Fruit fly (Drosophila melanogaster): ENCODE results near the gene CG34313.

DNA sequence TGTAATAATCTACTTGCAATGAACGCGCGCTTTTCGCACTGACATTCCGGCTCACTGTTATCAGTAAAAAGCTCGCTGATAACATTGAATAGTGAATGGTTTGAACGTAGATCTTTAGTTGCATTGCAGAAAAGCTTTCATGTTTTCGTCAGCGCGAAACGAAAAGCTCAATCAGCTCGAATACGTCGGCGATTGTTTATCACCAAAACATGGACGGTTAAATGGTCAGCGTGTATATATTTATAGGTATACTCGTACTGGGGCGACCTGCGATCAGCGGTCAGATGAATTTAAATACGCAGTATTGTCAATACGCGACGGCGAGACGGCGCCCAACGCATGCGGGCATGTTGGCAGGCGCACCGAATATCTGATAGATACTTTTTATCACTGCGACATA is 7.1 kb downstream of the CG34313 start:
- TF ChIP-seq Mnt (GFP tag; optimal IDR thresholded peaks at IDR 0.05) (peak; percentile 59), CG1620 (GFP tag; optimal IDR thresholded peaks at IDR 0.05) (no peak), ovo (GFP tag; optimal IDR thresholded peaks at IDR 0.05) (no peak), CG7101 (tag; optimal IDR thresholded peaks at IDR 0.05) (no peak), cnc (optimal IDR thresholded peaks at IDR 0.05) (no peak), CG11617 (GFP tag; optimal IDR thresholded peaks at IDR 0.05) (peak; percentile 46), kay (GFP tag; ENCODE audit: borderline replicate concordance) (peak; percentile 84)
